Worm (Caenorhabditis elegans) whole organism, late embryonic: ENCODE measurements around the gene Y47D7A.3.

ENCODE experiments used
- K09A11.1 ChIP-seq: sonication (generic microtip); optimal IDR thresholded peaks from 2 replicates; lab custom pipeline; 2017; ENCODE audit warnings: antibody characterized with exemption, mild to moderate bottlenecking, missing genetic modification characterization, missing compliant biosample characterization; ENCODE audit not compliant: insufficient read depth
- Y22D7AL.16 ChIP-seq: sonication (generic microtip); optimal IDR thresholded peaks from 2 replicates; lab custom pipeline; 2016; ENCODE audit warnings: missing genetic modification characterization, missing compliant biosample characterization
- ceh-19 ChIP-seq: fragments of 200-800 bp; sonication (Bioruptor generic); optimal IDR thresholded peaks from 2 replicates; lab custom pipeline; 2018; ENCODE audit warnings: mild to moderate bottlenecking, missing genetic modification characterization, missing compliant biosample characterization
- ceh-2 ChIP-seq: sonication (generic microtip); optimal IDR thresholded peaks from 2 replicates; lab custom pipeline; 2016; ENCODE audit warnings: missing genotype, missing genetic modification characterization, missing compliant biosample characterization
- ceh-30 ChIP-seq: fragments of 150-350 bp; optimal IDR thresholded peaks from 2 replicates; lab custom pipeline; 2014; ENCODE audit warnings: missing biosample characterization, missing genetic modification characterization
- ceh-34 ChIP-seq: sonication (generic microtip); optimal IDR thresholded peaks from 2 replicates; lab custom pipeline; 2016; ENCODE audit warnings: mild to moderate bottlenecking, missing genetic modification characterization, missing compliant biosample characterization
- ceh-45 ChIP-seq: fragments of 200-800 bp; sonication (Bioruptor generic); IDR thresholded peaks from 2 replicates; pipeline ENCODE4 v1.3.6; 2022; ENCODE audit warnings: missing genetic modification reagents, missing genetic modification characterization, missing compliant biosample characterization
- ceh-9 ChIP-seq: sonication (generic microtip); optimal IDR thresholded peaks from 2 replicates; lab custom pipeline; 2016; ENCODE audit warnings: mild to moderate bottlenecking, missing genetic modification characterization, inconsistent platforms, missing compliant biosample characterization
- elt-2 ChIP-seq: sonication (generic microtip); optimal IDR thresholded peaks from 2 replicates; lab custom pipeline; 2016; ENCODE audit warnings: missing genetic modification reagents, missing genetic modification characterization, missing compliant biosample characterization
- hlh-15 ChIP-seq: sonication (generic microtip); optimal IDR thresholded peaks from 2 replicates; lab custom pipeline; 2016; ENCODE audit warnings: missing genetic modification characterization, missing compliant biosample characterization
- lin-11 ChIP-seq: fragments of 200-800 bp; sonication (Bioruptor generic); optimal IDR thresholded peaks from 2 replicates; lab custom pipeline; 2018; ENCODE audit warnings: mild to moderate bottlenecking, missing genetic modification characterization, missing compliant biosample characterization
- madf-2 ChIP-seq: sonication (generic microtip); optimal IDR thresholded peaks from 2 replicates; lab custom pipeline; 2017; ENCODE audit warnings: missing genetic modification characterization, missing compliant biosample characterization
- nfya-1 ChIP-seq: sonication (generic microtip); optimal IDR thresholded peaks from 2 replicates; lab custom pipeline; 2017; ENCODE audit warnings: missing genetic modification characterization, mild to moderate bottlenecking, missing compliant biosample characterization, antibody characterized with exemption, moderate library complexity
- npax-4 ChIP-seq: sonication (generic microtip); optimal IDR thresholded peaks from 2 replicates; lab custom pipeline; 2016; ENCODE audit warnings: missing genetic modification characterization, missing compliant biosample characterization
- odd-2 ChIP-seq: sonication (generic microtip); optimal IDR thresholded peaks from 2 replicates; lab custom pipeline; 2017; ENCODE audit warnings: antibody characterized with exemption, mild to moderate bottlenecking, missing genetic modification characterization, missing compliant biosample characterization
- pag-3 ChIP-seq: sonication (generic microtip); optimal IDR thresholded peaks from 2 replicates; lab custom pipeline; 2016; ENCODE audit warnings: missing compliant biosample characterization, missing genetic modification characterization, borderline replicate concordance
- sox-2 ChIP-seq: fragments of 200-800 bp; sonication (Bioruptor generic); IDR thresholded peaks from 2 replicates; pipeline ENCODE4 v1.3.6; 2022; ENCODE audit warnings: missing genetic modification reagents, missing genetic modification characterization, missing compliant biosample characterization
- unc-42 ChIP-seq: sonication (generic microtip); optimal IDR thresholded peaks from 2 replicates; lab custom pipeline; 2016; ENCODE audit warnings: missing genotype, missing genetic modification characterization, missing compliant biosample characterization
- unc-86 ChIP-seq: sonication (generic microtip); optimal IDR thresholded peaks from 2 replicates; lab custom pipeline; 2016; ENCODE audit warnings: missing genetic modification characterization, missing compliant biosample characterization

The Y47D7A.3 gene

DNA sequence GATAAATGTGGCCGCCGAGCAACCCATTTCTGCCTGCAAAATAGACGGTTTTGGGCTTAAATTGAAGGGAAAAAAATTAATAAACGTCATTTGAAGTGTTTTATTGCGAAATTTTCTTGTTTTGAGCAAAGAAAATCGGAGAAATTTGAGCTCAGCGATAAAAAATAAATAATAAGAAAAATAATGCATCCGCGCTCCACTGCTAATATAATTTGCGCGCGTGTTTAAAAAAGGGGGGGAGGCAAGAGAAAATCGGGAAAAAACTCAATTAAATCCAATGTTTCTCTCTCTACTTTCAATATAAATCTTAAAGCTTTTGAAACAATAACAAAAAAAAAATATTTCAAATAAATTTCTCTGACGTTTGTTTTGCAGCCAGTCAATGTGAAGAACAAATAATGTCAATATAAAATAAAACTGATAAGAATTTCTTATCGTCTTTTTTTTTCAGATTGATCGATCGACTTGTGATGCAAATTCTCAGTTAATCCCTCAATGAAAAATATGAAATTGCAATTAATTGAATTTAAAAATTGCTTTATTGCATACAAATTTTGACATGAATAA, 39.9 kb downstream of the Y47D7A.3 start, which contains the start of gene rft-2:
Gene rft-2, minus strand, starts transcription at position 41 of the 567 bp plus-strand sequence.
- TF ChIP-seq nfya-1 (tag; lab: Kevin White, UChicago) (peak; percentile 15), Y22D7AL.16 (tag; lab: Kevin White, UChicago) (no peak), odd-2 (tag; lab: Kevin White, UChicago) (no peak), K09A11.1 (tag; lab: Kevin White, UChicago) (no peak), ceh-34 (tag; lab: Kevin White, UChicago) (peak; percentile 22), npax-4 (tag; lab: Kevin White, UChicago) (no peak), unc-42 (tag; lab: Kevin White, UChicago) (peak; percentile 90), elt-2 (tag; lab: Kevin White, UChicago) (peak; percentile 70), hlh-15 (no peak), pag-3 (tag; lab: Kevin White, UChicago) (no peak), ceh-2 (peak; percentile 2)

DNA sequence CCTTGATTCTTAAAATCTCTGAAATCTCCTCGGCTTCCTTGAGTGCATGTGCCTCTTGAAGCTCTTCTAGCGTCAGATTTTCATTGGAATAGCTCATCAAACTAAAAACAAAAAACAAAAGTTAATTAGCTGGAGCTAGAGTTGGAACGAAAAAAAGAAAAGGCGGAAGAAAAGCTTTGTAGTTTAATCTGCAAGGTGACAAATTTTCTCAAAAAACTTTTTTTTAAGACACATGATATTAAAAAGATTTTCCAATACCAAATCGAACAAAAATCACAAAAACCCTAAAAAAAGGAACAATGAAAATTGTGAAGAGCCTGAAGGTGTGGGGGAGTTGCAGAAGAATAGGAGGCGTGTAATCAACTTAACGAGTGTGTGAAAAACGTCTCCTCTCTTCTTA, 43.9 kb downstream of the Y47D7A.3 start, which contains the start of gene gnrr-5:
Gene gnrr-5, minus strand, starts transcription at position 101 of the 400 bp plus-strand sequence.
- no peak for TF ChIP-seq madf-2 (tag; lab: Kevin White, UChicago)
- TF ChIP-seq unc-86 (tag; lab: Kevin White, UChicago) = no peak
- no peak for TF ChIP-seq ceh-9 (tag; lab: Kevin White, UChicago)
- TF ChIP-seq ceh-19 = no peak
- no peak for TF ChIP-seq ceh-45 (GFP tag; lab: Robert Waterston, UW)
- no peak for TF ChIP-seq lin-11 (tag; lab: Kevin White, UChicago)
- TF ChIP-seq sox-2 = no peak
- no peak for TF ChIP-seq ceh-30 (tag; lab: Kevin White, UChicago)
